Fruit fly (Drosophila melanogaster) whole organism, embryonic: Measurements from ENCODE around the gene DppIII.

Experiments
- CG13775 ChIP-seq: fragments of 200-800 bp; sonication (Bioruptor generic); optimal IDR thresholded peaks from 3 replicates; lab custom pipeline; 2017; ENCODE audit warnings: missing biosample characterization, mild to moderate bottlenecking, missing genetic modification characterization
- insv ChIP-seq, 2 experiments: fragments of 200-800 bp; sonication (Bioruptor generic); optimal IDR thresholded peaks; 3 replicates each; lab custom pipeline; 2016 to 2018; ENCODE audit warnings: missing biosample characterization in 2 of 2, missing genetic modification characterization in 2 of 2
- lmd ChIP-seq: fragments of 200-800 bp; sonication (Bioruptor generic); IDR thresholded peaks from 2 replicates; pipeline ENCODE4 v1.3.6; 2022; ENCODE audit warnings: missing biosample characterization, missing genetic modification characterization

DNA sequence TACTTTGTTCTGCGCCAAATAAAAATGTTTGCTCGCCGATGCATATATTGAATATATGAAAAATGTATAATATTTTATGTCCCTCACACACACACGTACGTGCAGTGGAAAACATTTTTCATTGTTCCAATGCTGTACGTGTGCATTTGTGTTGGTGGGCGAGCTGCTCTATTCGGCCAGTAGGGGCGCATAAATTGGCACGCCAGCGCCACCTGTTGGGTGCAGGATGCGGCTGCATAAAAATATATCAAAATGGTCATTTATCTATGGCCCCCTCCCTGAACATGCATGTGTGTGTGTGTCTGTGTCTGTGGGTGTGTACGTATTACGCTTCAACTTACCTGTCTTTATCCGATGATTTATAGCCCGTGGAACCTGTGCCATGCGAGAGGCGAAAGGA lies 45.4 kb downstream of the DppIII start:
- no peak for TF ChIP-seq insv (GFP tag; optimal IDR thresholded peaks at IDR 0.05; lab: Kevin White, UChicago)
- TF ChIP-seq lmd, result no peak
- no peak for TF ChIP-seq CG13775
